Worm (Caenorhabditis elegans): Measurements from ENCODE around the gene mrpl-2.

DNA sequence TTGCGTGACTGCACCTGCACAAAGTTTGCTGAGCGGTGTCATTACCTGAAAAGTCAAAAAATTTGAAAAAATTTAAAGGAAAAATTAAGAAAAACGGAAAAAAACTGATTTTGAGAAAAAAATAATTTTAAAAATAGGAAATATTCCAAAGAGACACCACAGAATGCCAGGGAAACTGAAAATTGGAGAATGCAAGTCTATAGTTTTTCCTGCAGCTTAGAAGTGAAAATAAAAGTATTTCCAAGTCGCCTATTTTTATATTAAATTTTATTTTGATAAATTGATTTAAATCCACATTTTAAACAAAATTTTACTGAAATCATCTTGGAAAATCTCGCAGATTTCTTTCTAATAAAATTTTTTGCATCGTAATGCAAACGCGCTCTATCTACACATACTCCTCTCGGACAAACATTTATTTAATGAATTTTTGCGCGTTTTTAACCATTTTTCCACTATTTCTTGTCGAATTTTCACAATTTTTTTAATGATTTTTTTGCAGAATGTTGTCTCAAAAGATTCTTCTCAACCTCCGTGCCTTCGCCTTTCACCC, 23.6 kb downstream of the mrpl-2 start, which contains the start of the genes F56B3.11 and ech-5:
- no peak for TF ChIP-seq ama-1 (optimal IDR thresholded peaks at IDR 0.05)
- TF ChIP-seq dve-1 (tag; optimal IDR thresholded peaks at IDR 0.05), result no peak
- no peak for TF ChIP-seq unc-55 (GFP tag; optimal IDR thresholded peaks at IDR 0.05)
- TF ChIP-seq ceh-30 (tag; optimal IDR thresholded peaks at IDR 0.05), result no peak
- TF ChIP-seq gmeb-2 (tag; optimal IDR thresholded peaks at IDR 0.05), result peak; percentile 0
- peak; percentile 93 for TF ChIP-seq fax-1 (tag; optimal IDR thresholded peaks at IDR 0.05)
- peak; percentile 87 for TF ChIP-seq unc-42 (tag; optimal IDR thresholded peaks at IDR 0.05)
- no peak for TF ChIP-seq nhr-11 (tag; optimal IDR thresholded peaks at IDR 0.05)
- TF ChIP-seq fkh-10 (GFP tag; optimal IDR thresholded peaks at IDR 0.05), result no peak
